Fruit fly (Drosophila melanogaster) whole organism, embryonic: ENCODE results near the gene CG3224.
A peak's percentile ranks its signal among the peaks of the same experiment; 100 is the strongest.

ENCODE experiments used
- Atf-2 ChIP-seq: fragments of 200-800 bp; sonication (Bioruptor generic); optimal IDR thresholded peaks from 2 replicates; lab custom pipeline; 2016; ENCODE audit warnings: missing biosample characterization, missing genetic modification characterization
- Atf3 ChIP-seq: fragments of 200-800 bp; sonication (Bioruptor generic); optimal IDR thresholded peaks from 3 replicates; lab custom pipeline; 2016; ENCODE audit warnings: missing biosample characterization, missing genetic modification characterization
- Bgb ChIP-seq: fragments of 200-800 bp; sonication (Bioruptor generic); IDR thresholded peaks from 2 replicates; pipeline ENCODE4 v1.3.6; 2022; ENCODE audit warnings: missing biosample characterization, missing genetic modification characterization; ENCODE audit not compliant: partially characterized antibody
- C15 ChIP-seq: fragments of 200-800 bp; sonication (Bioruptor generic); IDR thresholded peaks from 3 replicates; pipeline ENCODE4 v1.3.6; 2022; ENCODE audit warnings: missing biosample characterization, missing genetic modification characterization
- CG11456 ChIP-seq: fragments of 200-800 bp; sonication (Bioruptor generic); IDR thresholded peaks from 3 replicates; pipeline ENCODE4 v1.3.6; 2022; ENCODE audit warnings: missing biosample characterization, missing genetic modification characterization
- CG11560 ChIP-seq: fragments of 200-800 bp; sonication (Bioruptor generic); IDR thresholded peaks from 3 replicates; pipeline ENCODE4 v1.3.6; 2022; ENCODE audit warnings: missing biosample characterization, missing genetic modification characterization
- CG11696 ChIP-seq: fragments of 200-800 bp; sonication (Bioruptor generic); IDR thresholded peaks from 2 replicates; pipeline ENCODE4 v1.3.6; 2022; ENCODE audit warnings: missing biosample characterization, missing genetic modification characterization
- CG12236 ChIP-seq: fragments of 200-800 bp; sonication (Bioruptor generic); optimal IDR thresholded peaks from 2 replicates; lab custom pipeline; 2016; ENCODE audit warnings: missing biosample characterization, missing genetic modification characterization
- CG1233 ChIP-seq: fragments of 200-800 bp; sonication (Bioruptor generic); optimal IDR thresholded peaks from 4 replicates; lab custom pipeline; 2018; ENCODE audit warnings: missing biosample characterization, mild to moderate bottlenecking, missing genetic modification characterization
- CG12769 ChIP-seq: fragments of 200-800 bp; sonication (Bioruptor generic); optimal IDR thresholded peaks from 2 replicates; lab custom pipeline; 2019; ENCODE audit warnings: missing biosample characterization, mild to moderate bottlenecking, missing genetic modification characterization, moderate library complexity
- CG13296 ChIP-seq: fragments of 200-800 bp; sonication (Bioruptor generic); optimal IDR thresholded peaks from 3 replicates; lab custom pipeline; 2018; ENCODE audit warnings: missing biosample characterization, mild to moderate bottlenecking, missing genetic modification characterization
- CG13894 ChIP-seq: fragments of 200-800 bp; sonication (Bioruptor generic); optimal IDR thresholded peaks from 3 replicates; lab custom pipeline; 2018; ENCODE audit warnings: missing biosample characterization, mild to moderate bottlenecking, missing genetic modification characterization, moderate library complexity
- CG14710 ChIP-seq: fragments of 200-800 bp; sonication (Bioruptor generic); optimal IDR thresholded peaks from 3 replicates; lab custom pipeline; 2019; ENCODE audit warnings: missing biosample characterization, mild to moderate bottlenecking, missing genetic modification characterization, moderate library complexity
- CG15011 ChIP-seq: fragments of 200-800 bp; sonication (Bioruptor generic); optimal IDR thresholded peaks from 3 replicates; lab custom pipeline; 2018; ENCODE audit warnings: missing biosample characterization, mild to moderate bottlenecking, missing genetic modification characterization
- CG15269 ChIP-seq: fragments of 200-800 bp; sonication (Bioruptor generic); optimal IDR thresholded peaks from 2 replicates; lab custom pipeline; 2018; ENCODE audit warnings: missing biosample characterization, mild to moderate bottlenecking, missing genetic modification characterization, moderate library complexity
- CG15479 ChIP-seq: fragments of 200-800 bp; sonication (Bioruptor generic); optimal IDR thresholded peaks from 3 replicates; lab custom pipeline; 2019; ENCODE audit warnings: missing biosample characterization, mild to moderate bottlenecking, missing genetic modification characterization, moderate library complexity
- CG18262 ChIP-seq: fragments of 200-800 bp; optimal IDR thresholded peaks from 3 replicates; lab custom pipeline; 2019; ENCODE audit warnings: missing biosample characterization, mild to moderate bottlenecking, missing genetic modification characterization, moderate library complexity
- CG18764 ChIP-seq: fragments of 200-800 bp; sonication (Bioruptor generic); optimal IDR thresholded peaks from 3 replicates; lab custom pipeline; 2016; ENCODE audit warnings: missing biosample characterization, missing genetic modification characterization
- CG2889 ChIP-seq: fragments of 200-800 bp; sonication (Bioruptor generic); IDR thresholded peaks from 3 replicates; pipeline ENCODE4 v1.3.6; 2022; ENCODE audit warnings: missing biosample characterization, missing genetic modification characterization
- CG30403 ChIP-seq: fragments of 200-800 bp; sonication (Bioruptor generic); optimal IDR thresholded peaks from 3 replicates; lab custom pipeline; 2016; ENCODE audit warnings: missing biosample characterization, missing genetic modification characterization
- CG32532 ChIP-seq: fragments of 200-800 bp; sonication (Bioruptor generic); IDR thresholded peaks from 2 replicates; pipeline ENCODE4 v1.3.6; 2022; ENCODE audit warnings: missing biosample characterization, missing genetic modification characterization
- CG5245 ChIP-seq: fragments of 200-800 bp; sonication (Bioruptor generic); optimal IDR thresholded peaks from 3 replicates; lab custom pipeline; 2016; ENCODE audit warnings: missing biosample characterization, missing genetic modification characterization
- CG7357 ChIP-seq: fragments of 200-800 bp; sonication (Bioruptor generic); IDR thresholded peaks from 3 replicates; pipeline ENCODE4 v1.3.6; 2022; ENCODE audit warnings: missing biosample characterization, missing genetic modification characterization
- Dbx ChIP-seq: fragments of 200-800 bp; sonication (Bioruptor generic); IDR thresholded peaks from 3 replicates; pipeline ENCODE4 v1.3.6; 2022; ENCODE audit warnings: missing biosample characterization, missing genetic modification characterization
- Dek ChIP-seq: fragments of 200-800 bp; sonication (Bioruptor generic); optimal IDR thresholded peaks from 3 replicates; lab custom pipeline; 2019; ENCODE audit warnings: missing biosample characterization, mild to moderate bottlenecking, missing genetic modification characterization, moderate library complexity
- Gug ChIP-seq: fragments of 200-800 bp; sonication (Bioruptor generic); IDR thresholded peaks from 4 replicates; pipeline ENCODE4 v1.3.6; 2022; ENCODE audit warnings: missing biosample characterization, missing genetic modification characterization
- H2.0 ChIP-seq: fragments of 200-800 bp; sonication (Bioruptor generic); IDR thresholded peaks from 2 replicates; pipeline ENCODE4 v1.3.6; 2022; ENCODE audit warnings: missing biosample characterization, missing genetic modification characterization
- Hsf ChIP-seq: fragments of 200-800 bp; sonication (Bioruptor generic); optimal IDR thresholded peaks from 3 replicates; lab custom pipeline; 2016; ENCODE audit warnings: missing biosample characterization, missing genetic modification characterization
- NC2β ChIP-seq: fragments of 200-800 bp; sonication (Bioruptor generic); optimal IDR thresholded peaks from 2 replicates; lab custom pipeline; 2016; ENCODE audit warnings: missing biosample characterization, missing genetic modification characterization
- Poxn ChIP-seq: fragments of 200-800 bp; sonication (Bioruptor generic); IDR thresholded peaks from 2 replicates; pipeline ENCODE4 v1.3.6; 2022; ENCODE audit warnings: missing biosample characterization, missing genetic modification characterization
- Six4 ChIP-seq: fragments of 200-800 bp; sonication (Bioruptor generic); optimal IDR thresholded peaks from 2 replicates; lab custom pipeline; 2016; ENCODE audit warnings: missing biosample characterization, missing genetic modification characterization
- Spps ChIP-seq: fragments of 200-800 bp; sonication (Bioruptor generic); optimal IDR thresholded peaks from 2 replicates; lab custom pipeline; 2018; ENCODE audit warnings: missing biosample characterization, mild to moderate bottlenecking, missing genetic modification characterization
- cad ChIP-seq: fragments of >200 bp; optimal IDR thresholded peaks from 2 replicates; lab custom pipeline; 2017; ENCODE audit warnings: missing biosample characterization, missing genetic modification characterization
- chinmo ChIP-seq: fragments of 200-800 bp; sonication (Bioruptor generic); IDR thresholded peaks from 4 replicates; pipeline ENCODE4 v1.3.6; 2022; ENCODE audit warnings: missing biosample characterization, missing genetic modification characterization; ENCODE audit not compliant: partially characterized antibody
- danr ChIP-seq: fragments of 200-800 bp; sonication (Bioruptor generic); IDR thresholded peaks from 2 replicates; pipeline ENCODE4 v1.3.6; 2022; ENCODE audit warnings: missing biosample characterization, missing genetic modification characterization
- fd64A ChIP-seq: fragments of 200-800 bp; sonication (Bioruptor generic); optimal IDR thresholded peaks from 3 replicates; lab custom pipeline; 2018; ENCODE audit warnings: missing biosample characterization, mild to moderate bottlenecking, missing genetic modification characterization
- her ChIP-seq: fragments of 200-800 bp; sonication (Bioruptor generic); optimal IDR thresholded peaks from 2 replicates; lab custom pipeline; 2016; ENCODE audit warnings: missing biosample characterization, missing genetic modification characterization
- inv ChIP-seq: fragments of 200-800 bp; sonication (Bioruptor generic); IDR thresholded peaks from 2 replicates; pipeline ENCODE4 v1.3.6; 2022; ENCODE audit warnings: missing biosample characterization, missing genetic modification characterization; ENCODE audit not compliant: partially characterized antibody
- jumu ChIP-seq: fragments of 200-800 bp; sonication (Bioruptor generic); optimal IDR thresholded peaks from 3 replicates; lab custom pipeline; 2016; ENCODE audit warnings: missing biosample characterization, missing genetic modification characterization
- kah ChIP-seq: fragments of 200-800 bp; sonication (Bioruptor generic); optimal IDR thresholded peaks from 2 replicates; lab custom pipeline; 2018; ENCODE audit warnings: missing biosample characterization, mild to moderate bottlenecking, missing genetic modification characterization
- klu ChIP-seq: fragments of 200-800 bp; sonication (Bioruptor generic); IDR thresholded peaks from 2 replicates; pipeline ENCODE4 v1.3.6; 2022; ENCODE audit warnings: missing biosample characterization, missing genetic modification characterization
- luna ChIP-seq: fragments of 200-800 bp; sonication (Bioruptor generic); optimal IDR thresholded peaks from 2 replicates; lab custom pipeline; 2016; ENCODE audit warnings: missing biosample characterization, missing genetic modification characterization
- nerfin-2 ChIP-seq: fragments of 200-800 bp; sonication (Bioruptor generic); IDR thresholded peaks from 2 replicates; pipeline ENCODE4 v1.3.6; 2022; ENCODE audit warnings: missing biosample characterization, missing genetic modification characterization; ENCODE audit not compliant: partially characterized antibody
- repo ChIP-seq: fragments of 200-800 bp; sonication (Bioruptor generic); optimal IDR thresholded peaks from 2 replicates; lab custom pipeline; 2016; ENCODE audit warnings: missing biosample characterization, missing genetic modification characterization
- ro ChIP-seq: fragments of 200-800 bp; sonication (Bioruptor generic); IDR thresholded peaks from 2 replicates; pipeline ENCODE4 v1.3.6; 2022; ENCODE audit warnings: missing biosample characterization, missing genetic modification characterization
- sens-2 ChIP-seq: fragments of 200-800 bp; sonication (Bioruptor generic); IDR thresholded peaks from 2 replicates; pipeline ENCODE4 v1.3.6; 2022; ENCODE audit warnings: missing biosample characterization, missing genetic modification characterization
- sim ChIP-seq: fragments of 200-800 bp; sonication (Bioruptor generic); IDR thresholded peaks from 2 replicates; pipeline ENCODE4 v1.3.6; 2022; ENCODE audit warnings: missing biosample characterization, missing genetic modification characterization
- sisA ChIP-seq: fragments of 200-800 bp; sonication (Bioruptor generic); IDR thresholded peaks from 2 replicates; pipeline ENCODE4 v1.3.6; 2022; ENCODE audit warnings: missing biosample characterization, missing genetic modification characterization
- vnd ChIP-seq: fragments of 200-800 bp; sonication (Bioruptor generic); IDR thresholded peaks from 3 replicates; pipeline ENCODE4 v1.3.6; 2022; ENCODE audit warnings: missing biosample characterization, missing genetic modification characterization; ENCODE audit not compliant: partially characterized antibody
- zen2 ChIP-seq: fragments of 200-800 bp; sonication (Bioruptor generic); IDR thresholded peaks from 3 replicates; pipeline ENCODE4 v1.3.6; 2022; ENCODE audit warnings: missing biosample characterization, missing genetic modification characterization; ENCODE audit not compliant: partially characterized antibody

Gene CG3224

dm6 chrX:6654198-6654831 lies 6.9 kb downstream of the CG3224 start, which contains the start of the genes CG3226 and Cdc7 (continued):
- TF ChIP-seq sim (GFP tag; lab: Robert Waterston, UW): no peak
- peak; percentile 66 for TF ChIP-seq CG30403 (GFP tag; lab: Kevin White, UChicago)
- peak; percentile 29 for TF ChIP-seq Six4 (GFP tag; lab: Kevin White, UChicago)
- peak; percentile 22 for TF ChIP-seq fd64A (GFP tag; lab: Kevin White, UChicago)
- TF ChIP-seq CG11560 (tag; lab: Robert Waterston, UW): no peak
- 0 out of 2 replicates have a peak, but pooled peaks have one; percentile 11 for TF ChIP-seq CG11696 (GFP tag; lab: Robert Waterston, UW)
- peak; percentile 35 for TF ChIP-seq repo (GFP tag; lab: Kevin White, UChicago)
- TF ChIP-seq CG12769 (tag; lab: Kevin White, UChicago): peak; percentile 66
- no peak for TF ChIP-seq Spps (tag; lab: Kevin White, UChicago)
- peak; percentile 49; the same call in 1 of the 2 replicates for TF ChIP-seq nerfin-2 (GFP tag; lab: Robert Waterston, UW)
- peak; percentile 56 for TF ChIP-seq Hsf (GFP tag; lab: Kevin White, UChicago)
- TF ChIP-seq CG13894 (tag; lab: Kevin White, UChicago): peak; percentile 38
- no peak for TF ChIP-seq Atf-2 (GFP tag; lab: Kevin White, UChicago)
- no peak for TF ChIP-seq luna (GFP tag; lab: Kevin White, UChicago)
- peak; percentile 71 for TF ChIP-seq CG32532
- peak; percentile 6 for TF ChIP-seq jumu (GFP tag; lab: Kevin White, UChicago)
- no peak for TF ChIP-seq danr
- peak; percentile 6 for TF ChIP-seq Atf3 (GFP tag; lab: Kevin White, UChicago)
- no peak for TF ChIP-seq sens-2 (GFP tag; lab: Robert Waterston, UW)
- no peak for TF ChIP-seq Poxn (GFP tag; lab: Robert Waterston, UW)
- peak; percentile 28; the same call in 1 of the 2 replicates for TF ChIP-seq H2.0 (GFP tag; lab: Robert Waterston, UW)
- peak; percentile 29 for TF ChIP-seq CG5245 (GFP tag; lab: Kevin White, UChicago)
- TF ChIP-seq Bgb: peak; percentile 87
- peak; percentile 93 for TF ChIP-seq CG14710 (tag; lab: Kevin White, UChicago)
- TF ChIP-seq CG7357 (GFP tag; lab: Robert Waterston, UW): no peak
- no peak for TF ChIP-seq klu (GFP tag; lab: Robert Waterston, UW)
- no peak; the same call in 3 of the 4 replicates for TF ChIP-seq Gug (GFP tag; lab: Robert Waterston, UW)
- TF ChIP-seq chinmo (GFP tag; lab: Robert Waterston, UW): 0 out of 4 replicates have a peak, but pooled peaks have one; percentile 11
- TF ChIP-seq NC2β (GFP tag; lab: Kevin White, UChicago): peak; percentile 85
- TF ChIP-seq CG15269: peak; percentile 73
- no peak for TF ChIP-seq cad (GFP tag; lab: Kevin White, UChicago)
- peak; percentile 67 for TF ChIP-seq inv (GFP tag; lab: Robert Waterston, UW)
- peak; percentile 62 for TF ChIP-seq CG15011 (GFP tag; lab: Kevin White, UChicago)
- TF ChIP-seq Dbx (GFP tag; lab: Robert Waterston, UW): peak; percentile 72; the same call in 2 of the 3 replicates
- peak; percentile 58; the same call in 2 of the 3 replicates for TF ChIP-seq vnd (GFP tag; lab: Robert Waterston, UW)
- no peak for TF ChIP-seq sisA (GFP tag; lab: Robert Waterston, UW)
- peak; percentile 10 for TF ChIP-seq CG15479
- TF ChIP-seq ro (GFP tag; lab: Robert Waterston, UW): no peak
- peak; percentile 56 for TF ChIP-seq Dek (tag; lab: Kevin White, UChicago)
- peak; percentile 64 for TF ChIP-seq CG18262 (tag; lab: Kevin White, UChicago)
- TF ChIP-seq C15: no peak
- TF ChIP-seq CG18764 (GFP tag; lab: Kevin White, UChicago): peak; percentile 21
- peak; percentile 87 for TF ChIP-seq CG13296
- TF ChIP-seq CG2889 (GFP tag; lab: Robert Waterston, UW): no peak
- peak; percentile 25 for TF ChIP-seq CG12236
- no peak for TF ChIP-seq zen2 (GFP tag; lab: Robert Waterston, UW)
- peak; percentile 47 for TF ChIP-seq kah (GFP tag; lab: Kevin White, UChicago)
- no peak for TF ChIP-seq her (GFP tag; lab: Kevin White, UChicago)
- peak; percentile 70 for TF ChIP-seq CG1233 (GFP tag; lab: Kevin White, UChicago)
- TF ChIP-seq CG11456: peak; percentile 78; the same call in 2 of the 3 replicates
